Worm (Caenorhabditis elegans): ENCODE data around the gene C17C3.24.

ce11 chrII:5556431-5556830, 14.8 kb upstream of the C17C3.24 start, which contains the start of gene ins-11:
- no peak for TF ChIP-seq repo-1 (tag; optimal IDR thresholded peaks at IDR 0.05)
- no peak for TF ChIP-seq ZK185.1 (tag; optimal IDR thresholded peaks at IDR 0.05; ENCODE audit: poor library complexity, severe bottlenecking)
- no peak for TF ChIP-seq F57C9.4 (tag; optimal IDR thresholded peaks at IDR 0.05)
- TF ChIP-seq athp-1 (tag; optimal IDR thresholded peaks at IDR 0.05): no peak
- TF ChIP-seq Y53G8AR.9 (GFP tag; conservative IDR thresholded peaks at IDR 0.05): no peak
- no peak for TF ChIP-seq F22D6.2 (tag; optimal IDR thresholded peaks at IDR 0.05)
- no peak for TF ChIP-seq efl-1 (GFP tag; optimal IDR thresholded peaks at IDR 0.05)

Data from whole organism, young adult.